Worm (Caenorhabditis elegans) whole organism, L3 larva: ENCODE results near the gene srd-15.
A peak's percentile ranks its signal among the peaks of the same experiment; 100 is the strongest.

ENCODE experiments used
- R02D3.7 ChIP-seq: fragments of 150-350 bp; optimal IDR thresholded peaks from 2 replicates; lab custom pipeline; 2014; ENCODE audit warnings: missing biosample characterization, missing genetic modification characterization
- ZK546.5 ChIP-seq: sonication (generic microtip); optimal IDR thresholded peaks from 2 replicates; lab custom pipeline; 2017; ENCODE audit warnings: missing biosample characterization, missing genetic modification characterization
- aly-2 ChIP-seq: fragments of 150-350 bp; optimal IDR thresholded peaks from 2 replicates; lab custom pipeline; 2014; ENCODE audit warnings: missing biosample characterization, missing genetic modification characterization
- ama-1 ChIP-seq: fragments of 150-350 bp; optimal IDR thresholded peaks from 2 replicates; lab custom pipeline; 2018
- ceh-16 ChIP-seq: sonication (generic microtip); optimal IDR thresholded peaks from 2 replicates; lab custom pipeline; 2017; ENCODE audit warnings: missing biosample characterization, missing genetic modification characterization
- ceh-28 ChIP-seq: fragments of 150-350 bp; optimal IDR thresholded peaks from 2 replicates; lab custom pipeline; 2014; ENCODE audit warnings: missing biosample characterization, missing genetic modification reagents, missing genetic modification characterization
- ceh-82 ChIP-seq: fragments of 150-350 bp; optimal IDR thresholded peaks from 2 replicates; lab custom pipeline; 2014; ENCODE audit warnings: missing biosample characterization, missing genetic modification characterization
- daf-12 ChIP-seq: fragments of 150-350 bp; optimal IDR thresholded peaks from 2 replicates; lab custom pipeline; 2014; ENCODE audit warnings: missing biosample characterization, missing genetic modification reagents, missing genetic modification characterization
- egl-27 ChIP-seq: sonication (generic microtip); optimal IDR thresholded peaks from 4 replicates; lab custom pipeline; 2017; ENCODE audit warnings: missing biosample characterization, missing genetic modification reagents, missing genetic modification characterization
- egl-5 ChIP-seq: fragments of 150-350 bp; optimal IDR thresholded peaks from 2 replicates; lab custom pipeline; 2017; ENCODE audit warnings: missing biosample characterization, missing genetic modification reagents, missing genetic modification characterization, inconsistent platforms
- elt-1 ChIP-seq: fragments of 150-350 bp; optimal IDR thresholded peaks from 2 replicates; lab custom pipeline; 2014; ENCODE audit warnings: missing biosample characterization, missing genetic modification characterization
- elt-2 ChIP-seq: sonication (generic microtip); optimal IDR thresholded peaks from 2 replicates; lab custom pipeline; 2016; ENCODE audit warnings: missing genetic modification reagents, mild to moderate bottlenecking, missing genetic modification characterization, missing compliant biosample characterization
- elt-3 ChIP-seq, 3 experiments: fragments of 150-350 bp in 1 of 3; sonication (generic microtip) in 2 of 3; optimal IDR thresholded peaks; 2 replicates in 2 of 3; 4 replicates in 1 of 3; lab custom pipeline; 2014 to 2017; ENCODE audit warnings: missing biosample characterization in 3 of 3, missing genetic modification characterization in 3 of 3
- eor-1 ChIP-seq, 2 experiments: fragments of 150-350 bp; optimal IDR thresholded peaks; 2 replicates each; lab custom pipeline; 2014 to 2018; ENCODE audit warnings: missing biosample characterization in 2 of 2, missing genetic modification characterization in 2 of 2
- fkh-10 ChIP-seq: sonication (generic microtip); optimal IDR thresholded peaks from 2 replicates; lab custom pipeline; 2017; ENCODE audit warnings: missing biosample characterization, missing genetic modification reagents, missing genetic modification characterization
- fkh-2 ChIP-seq: fragments of 150-350 bp; optimal IDR thresholded peaks from 2 replicates; lab custom pipeline; 2014; ENCODE audit warnings: missing biosample characterization, missing genetic modification reagents, missing genetic modification characterization
- fos-1 ChIP-seq: fragments of 150-350 bp; optimal IDR thresholded peaks from 2 replicates; lab custom pipeline; 2014; ENCODE audit warnings: missing biosample characterization, missing genetic modification characterization
- hmg-11 ChIP-seq: sonication (generic microtip); optimal IDR thresholded peaks from 2 replicates; lab custom pipeline; 2016; ENCODE audit warnings: missing genetic modification characterization, missing compliant biosample characterization
- jun-1 ChIP-seq: fragments of 150-350 bp; optimal IDR thresholded peaks from 2 replicates; lab custom pipeline; 2014; ENCODE audit warnings: missing biosample characterization, missing genetic modification reagents, missing genetic modification characterization
- lin-15B ChIP-seq: fragments of 150-350 bp; optimal IDR thresholded peaks from 2 replicates; lab custom pipeline; 2014; ENCODE audit warnings: missing biosample characterization, missing genetic modification characterization
- lin-39 ChIP-seq: fragments of 150-350 bp; optimal IDR thresholded peaks from 2 replicates; lab custom pipeline; 2018; ENCODE audit warnings: missing biosample characterization, missing genetic modification reagents, missing genetic modification characterization
- lsy-12 ChIP-seq: sonication (generic microtip); optimal IDR thresholded peaks from 2 replicates; lab custom pipeline; 2016; ENCODE audit warnings: mild to moderate bottlenecking, missing genetic modification characterization, missing compliant biosample characterization
- nfya-1 ChIP-seq: sonication (generic microtip); optimal IDR thresholded peaks from 2 replicates; lab custom pipeline; 2017; ENCODE audit warnings: missing genetic modification characterization, mild to moderate bottlenecking, missing compliant biosample characterization, antibody characterized with exemption, moderate library complexity; ENCODE audit not compliant: insufficient read depth
- nhr-11 ChIP-seq: fragments of 150-350 bp; optimal IDR thresholded peaks from 2 replicates; lab custom pipeline; 2014; ENCODE audit warnings: missing biosample characterization, missing genetic modification characterization
- nhr-23 ChIP-seq: fragments of 150-350 bp; optimal IDR thresholded peaks from 2 replicates; lab custom pipeline; 2014; ENCODE audit warnings: missing biosample characterization, missing genetic modification reagents, missing genetic modification characterization
- nhr-237 ChIP-seq: fragments of 150-350 bp; optimal IDR thresholded peaks from 2 replicates; lab custom pipeline; 2014; ENCODE audit warnings: missing biosample characterization, missing genetic modification characterization
- nhr-25 ChIP-seq: sonication (generic microtip); optimal IDR thresholded peaks from 2 replicates; lab custom pipeline; 2017; ENCODE audit warnings: missing biosample characterization, missing genetic modification characterization
- nhr-28 ChIP-seq: fragments of 150-350 bp; optimal IDR thresholded peaks from 2 replicates; lab custom pipeline; 2014; ENCODE audit warnings: missing biosample characterization, missing genetic modification characterization
- nhr-43 ChIP-seq: sonication (generic microtip); optimal IDR thresholded peaks from 2 replicates; lab custom pipeline; 2016; ENCODE audit warnings: mild to moderate bottlenecking, missing genetic modification characterization, missing compliant biosample characterization; ENCODE audit not compliant: poor library complexity, severe bottlenecking
- nhr-67 ChIP-seq: fragments of 150-350 bp; optimal IDR thresholded peaks from 2 replicates; lab custom pipeline; 2014; ENCODE audit warnings: missing biosample characterization, missing genetic modification characterization
- nhr-76 ChIP-seq: fragments of 150-350 bp; sonication (generic microtip); optimal IDR thresholded peaks from 5 replicates; lab custom pipeline; 2014; ENCODE audit warnings: missing biosample characterization, missing genetic modification characterization
- pha-4 ChIP-seq: fragments of 150-350 bp; optimal IDR thresholded peaks from 2 replicates; lab custom pipeline; 2014; ENCODE audit warnings: missing biosample characterization, missing genetic modification reagents, missing genetic modification characterization
- pqm-1 ChIP-seq: fragments of 150-350 bp; optimal IDR thresholded peaks from 2 replicates; lab custom pipeline; 2017; ENCODE audit warnings: missing biosample characterization, missing genetic modification characterization, inconsistent platforms
- sea-2 ChIP-seq: fragments of 150-350 bp; sonication (generic microtip); optimal IDR thresholded peaks from 4 replicates; lab custom pipeline; 2014; ENCODE audit warnings: missing biosample characterization, missing genetic modification reagents, missing genetic modification characterization
- skn-1 ChIP-seq: fragments of 150-350 bp; optimal IDR thresholded peaks from 2 replicates; lab custom pipeline; 2014; ENCODE audit warnings: missing biosample characterization, missing genetic modification characterization
- snpc-4 ChIP-seq: fragments of 150-350 bp; optimal IDR thresholded peaks from 2 replicates; lab custom pipeline; 2014; ENCODE audit warnings: missing biosample characterization, missing genetic modification characterization
- unc-62 ChIP-seq: fragments of 150-350 bp; sonication (generic microtip); optimal IDR thresholded peaks from 4 replicates; lab custom pipeline; 2014; ENCODE audit warnings: missing biosample characterization, missing genetic modification reagents, missing genetic modification characterization
- zag-1 ChIP-seq: fragments of 150-350 bp; optimal IDR thresholded peaks from 2 replicates; lab custom pipeline; 2014; ENCODE audit warnings: missing biosample characterization, missing genetic modification characterization
- ztf-11 ChIP-seq: fragments of 150-350 bp; optimal IDR thresholded peaks from 2 replicates; lab custom pipeline; 2014; ENCODE audit warnings: missing biosample characterization, missing genetic modification characterization
- ztf-4 ChIP-seq: fragments of 150-350 bp; optimal IDR thresholded peaks from 2 replicates; lab custom pipeline; 2014; ENCODE audit warnings: missing biosample characterization, missing genetic modification characterization

srd-15 gene

ce11 chrV:5919887-5920286, 13.7 kb upstream of the srd-15 start, which contains the start of gene C04E6.12:
TSS of gene C04E6.12 (minus strand) at chrV:5919987.
- TF ChIP-seq ceh-16 (tag; lab: Kevin White, UChicago) (no peak), elt-2 (no peak), nhr-43 (tag; lab: Kevin White, UChicago) (no peak), zag-1 (tag; lab: Kevin White, UChicago) (no peak), nhr-25 (no peak), sea-2 (GFP tag; lab: Kevin White, UChicago) (no peak), snpc-4 (no peak), aly-2 (tag; lab: Kevin White, UChicago) (no peak), ztf-11 (tag; lab: Kevin White, UChicago) (no peak), nhr-237 (tag; lab: Kevin White, UChicago) (no peak), ceh-28 (tag; lab: Kevin White, UChicago) (no peak), egl-27 (no peak)
- TF ChIP-seq, all 47 proteins: peak for 0

DNA sequence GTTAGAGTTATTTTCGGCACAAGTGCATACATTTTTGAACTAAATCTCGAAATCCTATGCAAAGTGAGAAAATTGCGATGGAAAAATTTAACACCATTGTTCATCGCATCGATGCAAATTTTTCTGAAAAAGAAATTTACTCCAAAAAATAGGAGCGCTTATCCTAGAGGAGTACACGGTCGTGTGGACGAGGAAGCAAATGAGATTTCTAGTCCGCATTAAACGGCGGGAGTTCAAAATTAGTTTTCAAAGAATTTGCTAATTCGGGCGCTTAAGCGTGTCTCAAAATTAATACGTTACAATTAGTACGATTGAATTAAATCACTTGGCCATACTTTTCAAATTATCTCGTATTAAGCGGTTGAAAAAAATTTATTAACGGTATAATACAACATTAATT, 11.6 kb upstream of the srd-15 start, which contains the start of gene lrpr-1:
lrpr-1 (minus strand) TSS at position 185 of the 400 bp plus-strand sequence.
- TF ChIP-seq nhr-76 (tag; lab: Kevin White, UChicago) (peak; percentile 47), fkh-10 (GFP tag; lab: Kevin White, UChicago) (no peak), nfya-1 (peak; percentile 71), ceh-82 (tag; lab: Kevin White, UChicago) (peak; percentile 48), pha-4 (tag; lab: Kevin White, UChicago) (no peak), nhr-23 (tag; lab: Kevin White, UChicago) (peak; percentile 82), elt-1 (no peak), nhr-67 (tag; lab: Kevin White, UChicago) (no peak), eor-1 (tag; optimal IDR thresholded peaks at IDR 0.05; lab: Kevin White, UChicago) (no peak), lin-15B (peak; percentile 76), nhr-25 (peak; percentile 30), pqm-1 (peak; percentile 50), R02D3.7 (peak; percentile 71), lsy-12 (tag; lab: Kevin White, UChicago) (peak; percentile 80), fkh-2 (tag; lab: Kevin White, UChicago) (peak; percentile 56), ama-1 (lab: Kevin White, UChicago) (no peak), lin-39 (peak; percentile 34), egl-5 (tag; lab: Kevin White, UChicago) (peak; percentile 37), hmg-11 (tag; lab: Kevin White, UChicago) (peak; percentile 56), ceh-28 (tag; lab: Kevin White, UChicago) (peak; percentile 52), nhr-43 (tag; lab: Kevin White, UChicago) (peak; percentile 95), skn-1 (tag; lab: Kevin White, UChicago) (peak; percentile 59), nhr-11 (tag; lab: Kevin White, UChicago) (no peak), jun-1 (peak; percentile 42)
- TF ChIP-seq, all 47 proteins: peak for 17

- TF ChIP-seq jun-1 (no peak), nhr-11 (tag; lab: Kevin White, UChicago) (no peak), pha-4 (tag; lab: Kevin White, UChicago) (no peak), ceh-28 (tag; lab: Kevin White, UChicago) (no peak), pqm-1 (no peak)
- TF ChIP-seq, all 47 proteins: peak for 0
Measured at ce11 chrV:5916862-5917261, 10.7 kb upstream of the srd-15 start.

DNA sequence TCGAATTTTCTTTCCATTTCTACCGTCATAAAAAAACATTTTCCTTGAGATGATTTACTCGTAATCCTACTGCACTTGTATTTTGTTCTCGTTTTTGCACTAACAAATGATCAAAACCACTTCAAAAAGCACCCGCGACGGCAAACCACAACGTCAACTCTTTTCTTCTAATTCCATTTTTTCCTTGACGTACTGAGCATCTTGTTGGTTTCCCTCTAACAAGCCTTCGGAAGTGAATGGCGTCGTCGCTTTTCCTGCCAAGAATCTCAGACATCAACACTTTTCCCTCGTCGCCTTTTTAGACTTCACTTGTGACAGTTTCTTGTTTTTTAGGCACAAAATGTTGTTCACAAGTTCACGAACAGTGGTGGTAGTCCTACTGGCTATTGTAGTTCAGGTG, 6.3 kb upstream of the srd-15 start, which contains the start of gene C04E6.13:
C04E6.13 (plus strand) TSS at position 301 of the 400 bp plus-strand sequence.
- TF ChIP-seq egl-27 (no peak), unc-62 (GFP tag; lab: Kevin White, UChicago) (no peak), snpc-4 (no peak), ztf-4 (tag; lab: Kevin White, UChicago) (no peak), fos-1 (tag; lab: Kevin White, UChicago) (no peak), ZK546.5 (no peak), jun-1 (no peak), egl-5 (tag; lab: Kevin White, UChicago) (no peak), daf-12 (no peak), pqm-1 (no peak), lsy-12 (tag; lab: Kevin White, UChicago) (no peak), elt-3 (tag; optimal IDR thresholded peaks at IDR 0.05; lab: Kevin White, UChicago) (no peak), nhr-28 (tag; lab: Kevin White, UChicago) (no peak), nhr-237 (tag; lab: Kevin White, UChicago) (no peak), ceh-16 (tag; lab: Kevin White, UChicago) (no peak)
